Worm (Caenorhabditis elegans) whole organism, L1 larva: ENCODE measurements around the gene npr-5.

Experiments used
- aha-1 ChIP-seq: fragments of 150-350 bp; optimal IDR thresholded peaks from 2 replicates; lab custom pipeline; 2014; ENCODE audit warnings: missing biosample characterization, missing genetic modification characterization
- ama-1 ChIP-seq: fragments of 150-350 bp; optimal IDR thresholded peaks from 2 replicates; lab custom pipeline; 2014
- ceh-82 ChIP-seq, 3 experiments: fragments of 150-350 bp in 1 of 3; sonication (generic microtip) in 2 of 3; optimal IDR thresholded peaks; 2 replicates each; lab custom pipeline; 2014 to 2017; ENCODE audit warnings: missing biosample characterization in 3 of 3, missing genetic modification characterization in 3 of 3
- egl-13 ChIP-seq: sonication (generic microtip); optimal IDR thresholded peaks from 2 replicates; lab custom pipeline; 2016; ENCODE audit warnings: missing genotype, missing genetic modification reagents, missing genetic modification characterization, missing compliant biosample characterization
- isw-1 ChIP-seq: fragments of 200-800 bp; sonication (Bioruptor generic); IDR thresholded peaks from 2 replicates; pipeline ENCODE4 v1.3.6; 2022; ENCODE audit warnings: missing genetic modification characterization, missing compliant biosample characterization
- jun-1 ChIP-seq: fragments of 150-350 bp; optimal IDR thresholded peaks from 2 replicates; lab custom pipeline; 2014; ENCODE audit warnings: missing biosample characterization, missing genetic modification reagents, missing genetic modification characterization
- lin-14 ChIP-seq: fragments of 200-800 bp; sonication (Bioruptor generic); optimal IDR thresholded peaks from 2 replicates; lab custom pipeline; 2018; ENCODE audit warnings: mild to moderate bottlenecking, missing genetic modification characterization, moderate library complexity, missing compliant biosample characterization
- mep-1 ChIP-seq: fragments of 150-350 bp; optimal IDR thresholded peaks from 2 replicates; lab custom pipeline; 2014; ENCODE audit warnings: missing biosample characterization, missing genetic modification characterization
- nhr-20 ChIP-seq: sonication (generic microtip); optimal IDR thresholded peaks from 2 replicates; lab custom pipeline; 2016; ENCODE audit warnings: mild to moderate bottlenecking, missing genetic modification characterization, missing compliant biosample characterization
- nhr-237 ChIP-seq: fragments of 150-350 bp; optimal IDR thresholded peaks from 2 replicates; lab custom pipeline; 2014; ENCODE audit warnings: missing biosample characterization, missing genetic modification characterization
- nhr-90 ChIP-seq: sonication (generic microtip); optimal IDR thresholded peaks from 2 replicates; lab custom pipeline; 2016; ENCODE audit warnings: mild to moderate bottlenecking, missing genetic modification characterization, missing compliant biosample characterization; ENCODE audit not compliant: poor library complexity
- pag-3 ChIP-seq: sonication (generic microtip); optimal IDR thresholded peaks from 2 replicates; lab custom pipeline; 2017; ENCODE audit warnings: missing genetic modification characterization, mild to moderate bottlenecking, missing compliant biosample characterization, antibody characterized with exemption, borderline replicate concordance; ENCODE audit not compliant: insufficient read depth

ce11 chrV:237012-237411 lies 44.5 kb downstream of the npr-5 start:
- TF ChIP-seq nhr-237 (tag; lab: Kevin White, UChicago) (no peak), isw-1 (GFP tag; lab: Robert Waterston, UW) (no peak), egl-13 (no peak), jun-1 (tag; lab: Kevin White, UChicago) (no peak), ama-1 (lab: Kevin White, UChicago) (no peak), ceh-82 (tag; optimal IDR thresholded peaks at IDR 0.05; lab: Kevin White, UChicago) (no peak), nhr-20 (tag; lab: Kevin White, UChicago) (no peak), nhr-90 (tag; lab: Kevin White, UChicago) (no peak), pag-3 (tag; lab: Kevin White, UChicago) (no peak), aha-1 (tag; lab: Kevin White, UChicago) (no peak), mep-1 (tag; lab: Kevin White, UChicago) (no peak), lin-14 (GFP tag; lab: Kevin White, UChicago) (no peak)
